Fruit fly (Drosophila melanogaster): ENCODE data around the gene Root.

Root gene

dm6 chr3R:24100717-24101116 lies 12.4 kb upstream of the Root start:
- TF ChIP-seq CG34367 (tag; optimal IDR thresholded peaks at IDR 0.05) = no peak
- TF ChIP-seq CG12605 (GFP tag; IDR thresholded peaks at IDR 0.05) = no peak
- TF ChIP-seq CG14655 (GFP tag; optimal IDR thresholded peaks at IDR 0.05) = no peak
- TF ChIP-seq D1 (tag; optimal IDR thresholded peaks at IDR 0.05) = no peak
- TF ChIP-seq fd96Ca (GFP tag; IDR thresholded peaks at IDR 0.05) = no peak
- TF ChIP-seq CG17806 (tag; optimal IDR thresholded peaks at IDR 0.05) = no peak

dm6 chr3R:24101437-24101836 lies 11.6 kb upstream of the Root start:
- TF ChIP-seq rn (GFP tag; IDR thresholded peaks at IDR 0.05) = no peak
- no peak for TF ChIP-seq CG8159 (tag; optimal IDR thresholded peaks at IDR 0.05)
- TF ChIP-seq CG14655 (GFP tag; optimal IDR thresholded peaks at IDR 0.05) = no peak
- TF ChIP-seq fd96Ca (GFP tag; IDR thresholded peaks at IDR 0.05) = no peak
- no peak for TF ChIP-seq Pif1A (GFP tag; optimal IDR thresholded peaks at IDR 0.05)
- no peak for TF ChIP-seq CG8301 (tag; optimal IDR thresholded peaks at IDR 0.05)
- no peak for TF ChIP-seq CG15710 (tag; optimal IDR thresholded peaks at IDR 0.05)
- no peak for TF ChIP-seq Snoo (tag; optimal IDR thresholded peaks at IDR 0.05)
- TF ChIP-seq gl (tag; optimal IDR thresholded peaks at IDR 0.05) = no peak
- no peak for TF ChIP-seq EcR (GFP tag; optimal IDR thresholded peaks at IDR 0.05)
- TF ChIP-seq CG10348 (GFP tag; IDR thresholded peaks at IDR 0.05) = no peak
- no peak for TF ChIP-seq Ets98B (GFP tag; IDR thresholded peaks at IDR 0.05)
- TF ChIP-seq CG34367 (tag; optimal IDR thresholded peaks at IDR 0.05) = no peak
- no peak for TF ChIP-seq CG4496 (GFP tag; IDR thresholded peaks at IDR 0.05)
- no peak for TF ChIP-seq D1 (tag; optimal IDR thresholded peaks at IDR 0.05)
- TF ChIP-seq Pif1B (GFP tag; optimal IDR thresholded peaks at IDR 0.05) = no peak
- TF ChIP-seq CG17806 (tag; optimal IDR thresholded peaks at IDR 0.05) = no peak
- no peak for TF ChIP-seq CG9948 (tag; optimal IDR thresholded peaks at IDR 0.05)
- TF ChIP-seq CG32121 (GFP tag; IDR thresholded peaks at IDR 0.05) = no peak

- TF ChIP-seq CG13204 (GFP tag; optimal IDR thresholded peaks at IDR 0.05) (no peak), CG8301 (tag; optimal IDR thresholded peaks at IDR 0.05) (no peak)
Observed at dm6 chr3R:24102387-24102786, 10.7 kb upstream of the Root start.

- TF ChIP-seq EcR (GFP tag; optimal IDR thresholded peaks at IDR 0.05) = no peak
- no peak for TF ChIP-seq CG8301 (tag; optimal IDR thresholded peaks at IDR 0.05)
- TF ChIP-seq CG17806 (tag; optimal IDR thresholded peaks at IDR 0.05) = no peak
- TF ChIP-seq CG14655 (GFP tag; optimal IDR thresholded peaks at IDR 0.05) = no peak
- TF ChIP-seq rn (GFP tag; IDR thresholded peaks at IDR 0.05) = no peak
- no peak for TF ChIP-seq Ets98B (GFP tag; IDR thresholded peaks at IDR 0.05)
- TF ChIP-seq CG15710 (tag; optimal IDR thresholded peaks at IDR 0.05) = no peak
- TF ChIP-seq gl (tag; optimal IDR thresholded peaks at IDR 0.05) = no peak
- TF ChIP-seq Pif1B (GFP tag; optimal IDR thresholded peaks at IDR 0.05) = no peak
- TF ChIP-seq D1 (tag; optimal IDR thresholded peaks at IDR 0.05) = no peak
- TF ChIP-seq fd96Ca (GFP tag; IDR thresholded peaks at IDR 0.05) = no peak
- no peak for TF ChIP-seq CG12605 (GFP tag; IDR thresholded peaks at IDR 0.05)
- TF ChIP-seq Pif1A (GFP tag; optimal IDR thresholded peaks at IDR 0.05) = no peak
- no peak for TF ChIP-seq CG13204 (GFP tag; optimal IDR thresholded peaks at IDR 0.05)
- no peak for TF ChIP-seq CG34367 (tag; optimal IDR thresholded peaks at IDR 0.05)
- no peak for TF ChIP-seq CG4496 (GFP tag; IDR thresholded peaks at IDR 0.05)
- no peak for TF ChIP-seq CG9948 (tag; optimal IDR thresholded peaks at IDR 0.05)
- no peak for TF ChIP-seq CG32121 (GFP tag; IDR thresholded peaks at IDR 0.05)
- no peak for TF ChIP-seq CG10348 (GFP tag; IDR thresholded peaks at IDR 0.05)
Observed at dm6 chr3R:24103708-24104107, 9.4 kb upstream of the Root start.

dm6 chr3R:24104471-24105311 lies 8.4 kb upstream of the Root start:
- TF ChIP-seq CG10348 (GFP tag; IDR thresholded peaks at IDR 0.05) (no peak), CG8301 (tag; optimal IDR thresholded peaks at IDR 0.05) (peak; percentile 3)

- TF ChIP-seq Pif1A (GFP tag; optimal IDR thresholded peaks at IDR 0.05) (no peak), CG8159 (tag; optimal IDR thresholded peaks at IDR 0.05) (peak; percentile 12), CG9948 (tag; optimal IDR thresholded peaks at IDR 0.05) (no peak), Snoo (tag; optimal IDR thresholded peaks at IDR 0.05) (peak; percentile 22), EcR (GFP tag; optimal IDR thresholded peaks at IDR 0.05) (peak; percentile 15), D1 (tag; optimal IDR thresholded peaks at IDR 0.05) (peak; percentile 75), CG34367 (tag; optimal IDR thresholded peaks at IDR 0.05) (peak; percentile 10), CG32121 (GFP tag; IDR thresholded peaks at IDR 0.05) (no peak)
Observed at dm6 chr3R:24105312-24105902, 7.7 kb upstream of the Root start, which contains the start of gene Syx1A. Gene Syx1A, minus strand, starts transcription at chr3R:24105763.
